Worm (Caenorhabditis elegans) whole organism, L4 larva: ENCODE data around the gene C46F9.6.
"Not testable (repeated sequence)": the region's sequence is repeated elsewhere in the genome, so short reads cannot be mapped to it uniquely, and the experiment has no call there.

Experiments
- D1046.2 ChIP-seq: fragments of 200-800 bp; sonication (Bioruptor generic); IDR thresholded peaks from 2 replicates; pipeline ENCODE4 v1.3.6; 2022; ENCODE audit warnings: missing genetic modification characterization, missing compliant biosample characterization
- ZK546.5 ChIP-seq, 2 experiments: sonication (generic microtip); optimal IDR thresholded peaks; 2 replicates each; lab custom pipeline; 2017; ENCODE audit warnings: missing biosample characterization in 2 of 2, missing genetic modification characterization in 2 of 2
- ama-1 ChIP-seq: fragments of 150-350 bp; optimal IDR thresholded peaks from 2 replicates; lab custom pipeline; 2014; ENCODE audit warnings: inconsistent platforms, mixed read lengths
- ceh-82 ChIP-seq: sonication (generic microtip); optimal IDR thresholded peaks from 2 replicates; lab custom pipeline; 2017; ENCODE audit warnings: missing biosample characterization, missing genetic modification characterization
- mdt-29 ChIP-seq: fragments of 200-800 bp; sonication (Bioruptor generic); IDR thresholded peaks from 2 replicates; pipeline ENCODE4 v1.3.6; 2022; ENCODE audit warnings: missing genetic modification reagents, missing genetic modification characterization, missing compliant biosample characterization
- nhr-11 ChIP-seq: fragments of 150-350 bp; optimal IDR thresholded peaks from 2 replicates; lab custom pipeline; 2014; ENCODE audit warnings: missing biosample characterization, missing genetic modification characterization
- unc-62 ChIP-seq, 3 experiments: fragments of 150-350 bp in 1 of 3; sonication (generic microtip); optimal IDR thresholded peaks in 2 of 3; peaks in 1 of 3; 1 replicate in 1 of 3; 2 replicates in 2 of 3; lab custom pipeline; 2014 to 2017; ENCODE audit warnings: missing biosample characterization in 3 of 3, missing genetic modification characterization in 3 of 3, missing genetic modification reagents in 3 of 3, missing genotype in 1 of 3
- zip-11 ChIP-seq: fragments of 200-800 bp; sonication (Bioruptor generic); IDR thresholded peaks from 2 replicates; pipeline ENCODE4 v1.3.6; 2022; ENCODE audit warnings: missing genetic modification characterization, missing compliant biosample characterization

- not testable (repeated sequence) for TF ChIP-seq zip-11 (GFP tag; lab: Robert Waterston, UW); D1046.2 (GFP tag; lab: Robert Waterston, UW); unc-62 (GFP tag; optimal IDR thresholded peaks at IDR 0.05 in 1 of 2; lab: Kevin White, UChicago); unc-62 (tag; optimal IDR thresholded peaks at IDR 0.05; lab: Kevin White, UChicago); nhr-11 (tag; lab: Kevin White, UChicago); ZK546.5 (tag; optimal IDR thresholded peaks at IDR 0.05; lab: Kevin White, UChicago); ceh-82 (tag; lab: Kevin White, UChicago); mdt-29; ama-1 (lab: Kevin White, UChicago)
Measured at ce11 chrII:1862334-1862733, 35.7 kb upstream of the C46F9.6 start, which contains the start of gene fbxb-98.
